Fruit fly (Drosophila melanogaster) whole organism, larva: ENCODE measurements around the gene CG32079.

Source experiments
- noc ChIP-seq: fragments of 200-800 bp; sonication (Bioruptor generic); optimal IDR thresholded peaks from 3 replicates; lab custom pipeline; 2019; ENCODE audit warnings: missing biosample characterization, mild to moderate bottlenecking, missing genetic modification characterization, moderate library complexity

The CG32079 gene

dm6 chr3L:11007786-11008185 is 17.6 kb upstream of the CG32079 start:
- no peak for TF ChIP-seq noc (tag; lab: Kevin White, UChicago)

dm6 chr3L:11009000-11009794 is 16.2 kb upstream of the CG32079 start, which contains the start of gene klu:
Gene klu, minus strand, starts transcription at chr3L:11009188.
- TF ChIP-seq noc (tag; lab: Kevin White, UChicago), result no peak

- peak; percentile 5 for TF ChIP-seq noc (tag; lab: Kevin White, UChicago)
Observed at dm6 chr3L:11010410-11010827, 14.9 kb upstream of the CG32079 start.

- no peak for TF ChIP-seq noc (tag; lab: Kevin White, UChicago)
Observed at dm6 chr3L:11011610-11012202, 13.7 kb upstream of the CG32079 start.

- no peak for TF ChIP-seq noc (tag; lab: Kevin White, UChicago)
Observed at dm6 chr3L:11015203-11015602, 10.2 kb upstream of the CG32079 start.

- TF ChIP-seq noc (tag; lab: Kevin White, UChicago), result no peak
Observed at dm6 chr3L:11020058-11020457, 5.3 kb upstream of the CG32079 start.

- no peak for TF ChIP-seq noc (tag; lab: Kevin White, UChicago)
Observed at dm6 chr3L:11021958-11022357, 3.4 kb upstream of the CG32079 start.

dm6 chr3L:11023235-11023634 is 2.1 kb upstream of the CG32079 start, which contains the start of gene Fad2:
Gene Fad2, plus strand, starts transcription at chr3L:11023535.
- no peak for TF ChIP-seq noc (tag; lab: Kevin White, UChicago)

- no peak for TF ChIP-seq noc (tag; lab: Kevin White, UChicago)
Observed at dm6 chr3L:11027279-11027678, 1.9 kb downstream of the CG32079 start, which contains the start of gene CG32081. Gene CG32081, plus strand, starts transcription at chr3L:11027579.

- no peak for TF ChIP-seq noc (tag; lab: Kevin White, UChicago)
Observed at dm6 chr3L:11031784-11032183, 6.4 kb downstream of the CG32079 start.

dm6 chr3L:11033327-11033975 is 8.1 kb downstream of the CG32079 start:
- TF ChIP-seq noc (tag; lab: Kevin White, UChicago), result no peak

dm6 chr3L:11035039-11035438 is 9.7 kb downstream of the CG32079 start:
- TF ChIP-seq noc (tag; lab: Kevin White, UChicago), result no peak

- no peak for TF ChIP-seq noc (tag; lab: Kevin White, UChicago)
Observed at dm6 chr3L:11041193-11041592, 15.8 kb downstream of the CG32079 start.

- no peak for TF ChIP-seq noc (tag; lab: Kevin White, UChicago)
Observed at dm6 chr3L:11043650-11044049, 18.3 kb downstream of the CG32079 start.

dm6 chr3L:11045009-11045408 is 19.6 kb downstream of the CG32079 start:
- no peak for TF ChIP-seq noc (tag; lab: Kevin White, UChicago)

- no peak for TF ChIP-seq noc (tag; lab: Kevin White, UChicago)
Observed at dm6 chr3L:11046559-11046958, 21.2 kb downstream of the CG32079 start.
